Worm (Caenorhabditis elegans) whole organism, mixed stage, embryonic: ENCODE measurements around the gene ador-1.

Source experiments
- bed-3 ChIP-seq: fragments of 200-800 bp; sonication (Bioruptor generic); optimal IDR thresholded peaks from 3 replicates; lab custom pipeline; 2018; ENCODE audit warnings: mild to moderate bottlenecking, missing genetic modification characterization, moderate library complexity, missing compliant biosample characterization
- blmp-1 ChIP-seq: fragments of 150-350 bp; optimal IDR thresholded peaks from 2 replicates; lab custom pipeline; 2014; ENCODE audit warnings: missing biosample characterization, missing genetic modification characterization
- elt-1 ChIP-seq: sonication (generic microtip); optimal IDR thresholded peaks from 2 replicates; lab custom pipeline; 2017; ENCODE audit warnings: missing genetic modification characterization, mild to moderate bottlenecking, missing compliant biosample characterization, antibody characterized with exemption, moderate library complexity, borderline replicate concordance; ENCODE audit not compliant: insufficient read depth
- nhr-76 ChIP-seq: sonication (generic microtip); optimal IDR thresholded peaks from 2 replicates; lab custom pipeline; 2017; ENCODE audit warnings: missing biosample characterization, missing genetic modification characterization
- pha-4 ChIP-seq: fragments of 150-350 bp; optimal IDR thresholded peaks from 2 replicates; lab custom pipeline; 2018; ENCODE audit warnings: missing biosample characterization, missing genetic modification reagents, missing genetic modification characterization

DNA sequence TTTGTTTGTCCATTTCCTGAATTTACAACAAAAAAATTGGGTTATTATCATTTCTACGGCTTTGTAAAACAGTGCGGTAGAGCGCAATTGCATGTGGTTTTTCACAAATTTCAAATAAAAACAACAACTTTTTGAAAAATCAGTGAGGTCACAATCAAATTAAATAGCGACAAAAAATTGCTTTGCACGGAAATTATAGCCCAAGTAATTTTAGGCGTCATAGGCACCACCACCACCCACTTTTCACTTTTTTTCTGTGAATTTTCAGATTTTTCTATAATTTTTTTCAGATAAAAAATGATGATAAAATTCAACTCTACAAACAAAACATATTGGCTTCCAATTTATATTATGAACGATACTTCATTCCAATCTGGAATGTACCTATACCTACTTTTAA is 45.4 kb downstream of the ador-1 start, which contains the start of gene sre-38:
- TF ChIP-seq pha-4 (tag; lab: Kevin White, UChicago) (no peak), bed-3 (GFP tag; lab: Kevin White, UChicago) (no peak), nhr-76 (tag; lab: Kevin White, UChicago) (no peak), blmp-1 (tag; lab: Kevin White, UChicago) (no peak), elt-1 (tag; lab: Kevin White, UChicago) (no peak)
